Worm (Caenorhabditis elegans) whole organism, young adult: ENCODE results near the gene nlp-23.

Experiments used
- B0019.2 ChIP-seq: fragments of 200-800 bp; sonication (Bioruptor generic); conservative IDR thresholded peaks from 2 replicates; pipeline ENCODE4 v1.3.6; 2022; ENCODE audit warnings: missing genetic modification reagents, missing genetic modification characterization, missing compliant biosample characterization
- F49E8.2 ChIP-seq: sonication (generic microtip); optimal IDR thresholded peaks from 3 replicates; lab custom pipeline; 2017; ENCODE audit warnings: missing genetic modification characterization, mild to moderate bottlenecking, missing compliant biosample characterization, antibody characterized with exemption, moderate library complexity; ENCODE audit not compliant: insufficient read depth
- Y53F4B.3 ChIP-seq: fragments of 200-800 bp; sonication (Bioruptor generic); IDR thresholded peaks from 2 replicates; pipeline ENCODE4 v1.3.6; 2022; ENCODE audit warnings: missing genetic modification reagents, missing genetic modification characterization, missing compliant biosample characterization
- ama-1 ChIP-seq, 3 experiments: fragments of 150-350 bp in 1 of 3; sonication (generic microtip) in 2 of 3; optimal IDR thresholded peaks; 2 replicates each; lab custom pipeline; 2014 to 2018; ENCODE audit warnings: missing biosample characterization in 2 of 3, missing genetic modification characterization in 2 of 3, missing genetic modification reagents in 2 of 3
- atf-7 ChIP-seq: sonication (generic microtip); optimal IDR thresholded peaks from 2 replicates; lab custom pipeline; 2017; ENCODE audit warnings: mild to moderate bottlenecking, missing genetic modification characterization, missing compliant biosample characterization
- bed-2 ChIP-seq: fragments of 200-800 bp; sonication (Bioruptor generic); IDR thresholded peaks from 2 replicates; pipeline ENCODE4 v1.3.6; 2022; ENCODE audit warnings: missing genetic modification reagents, missing genetic modification characterization, missing compliant biosample characterization
- egl-44 ChIP-seq: fragments of 200-800 bp; sonication (Bioruptor generic); IDR thresholded peaks from 2 replicates; pipeline ENCODE4 v1.3.6; 2022; ENCODE audit warnings: missing genetic modification reagents, missing genetic modification characterization, missing compliant biosample characterization
- fkh-3 ChIP-seq: sonication (generic microtip); optimal IDR thresholded peaks from 2 replicates; lab custom pipeline; 2016; ENCODE audit warnings: mild to moderate bottlenecking, missing genetic modification characterization, missing compliant biosample characterization
- lin-35 ChIP-seq, 3 experiments: fragments of 150-350 bp in 2 of 3; sonication (generic microtip) in 1 of 3; optimal IDR thresholded peaks; 2 replicates each; lab custom pipeline; 2014 to 2018; ENCODE audit warnings: missing biosample characterization in 3 of 3, missing genetic modification characterization in 3 of 3, missing genetic modification reagents in 3 of 3
- madf-6 ChIP-seq: fragments of 200-800 bp; sonication (Bioruptor generic); IDR thresholded peaks from 2 replicates; pipeline ENCODE4 v1.3.6; 2022; ENCODE audit warnings: missing genetic modification reagents, missing genetic modification characterization, missing compliant biosample characterization
- rpc-1 ChIP-seq, 2 experiments: fragments of 150-350 bp in 1 of 2; sonication (generic microtip) in 1 of 2; optimal IDR thresholded peaks; 2 replicates each; lab custom pipeline; 2014 to 2018; ENCODE audit warnings: missing biosample characterization in 1 of 2, missing genetic modification characterization in 1 of 2, missing genetic modification reagents in 1 of 2, missing genotype in 1 of 2
- snpc-1.1 ChIP-seq: sonication (generic microtip); optimal IDR thresholded peaks from 2 replicates; lab custom pipeline; 2017; ENCODE audit warnings: missing genetic modification characterization, mild to moderate bottlenecking, missing compliant biosample characterization, antibody characterized with exemption, moderate library complexity, missing genotype, missing genetic modification reagents; ENCODE audit not compliant: insufficient read depth
- zfh-2 ChIP-seq: fragments of 200-800 bp; sonication (Bioruptor generic); conservative IDR thresholded peaks from 2 replicates; pipeline ENCODE4 v1.3.6; 2022; ENCODE audit warnings: missing genetic modification reagents, missing genetic modification characterization, missing compliant biosample characterization
- ztf-26 ChIP-seq: sonication (generic microtip); optimal IDR thresholded peaks from 2 replicates; lab custom pipeline; 2017; ENCODE audit warnings: missing genetic modification characterization, missing compliant biosample characterization

DNA sequence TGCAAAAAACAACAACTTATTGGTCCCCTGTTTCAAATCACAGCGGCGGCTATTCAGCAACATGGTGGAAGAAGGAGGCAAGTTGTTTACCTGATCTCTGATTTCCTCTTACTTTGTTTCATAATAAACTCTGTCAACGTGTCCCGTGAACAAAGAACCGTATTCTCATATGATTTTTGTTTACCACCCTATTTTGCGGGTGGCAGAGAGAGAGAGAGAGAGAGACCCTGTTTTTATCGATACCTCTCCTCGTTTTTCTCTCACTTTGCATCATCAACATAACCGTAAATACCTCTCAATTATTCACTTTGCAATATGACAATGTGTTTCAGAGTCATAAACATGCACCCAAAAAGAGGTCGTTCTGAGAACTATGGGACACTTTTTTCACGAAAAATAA is 25.3 kb downstream of the nlp-23 start:
- TF ChIP-seq egl-44 (GFP tag; lab: Robert Waterston, UW): no peak
- TF ChIP-seq atf-7 (tag; lab: Kevin White, UChicago): no peak
- no peak for TF ChIP-seq B0019.2 (GFP tag; lab: Robert Waterston, UW)
- TF ChIP-seq zfh-2: no peak
- no peak for TF ChIP-seq lin-35 (GFP tag; optimal IDR thresholded peaks at IDR 0.05; lab: Kevin White, UChicago)
- no peak for TF ChIP-seq F49E8.2
- TF ChIP-seq ama-1 (optimal IDR thresholded peaks at IDR 0.05; lab: Kevin White, UChicago): no peak
- TF ChIP-seq ama-1 (GFP tag; optimal IDR thresholded peaks at IDR 0.05; lab: Kevin White, UChicago): no peak
- no peak for TF ChIP-seq Y53F4B.3 (GFP tag; lab: Robert Waterston, UW)
- TF ChIP-seq madf-6 (GFP tag; lab: Robert Waterston, UW): no peak
- no peak for TF ChIP-seq bed-2 (GFP tag; lab: Robert Waterston, UW)
- TF ChIP-seq rpc-1 (optimal IDR thresholded peaks at IDR 0.05; lab: Kevin White, UChicago): no peak
- TF ChIP-seq rpc-1 (tag; optimal IDR thresholded peaks at IDR 0.05; lab: Kevin White, UChicago): no peak
- TF ChIP-seq fkh-3 (tag; lab: Kevin White, UChicago): no peak
- TF ChIP-seq ztf-26 (tag; lab: Kevin White, UChicago): no peak
- no peak for TF ChIP-seq snpc-1.1 (tag; lab: Kevin White, UChicago)
